Fruit fly (Drosophila melanogaster) whole organism, embryonic: Measurements from ENCODE around the gene neur.

Source experiments
- CG10321 ChIP-seq: fragments of 200-800 bp; sonication (Bioruptor generic); IDR thresholded peaks from 2 replicates; pipeline ENCODE4 v1.3.6; 2022; ENCODE audit warnings: missing biosample characterization, missing genetic modification characterization
- CG12659 ChIP-seq: fragments of 200-800 bp; sonication (Bioruptor generic); optimal IDR thresholded peaks from 3 replicates; lab custom pipeline; 2017; ENCODE audit warnings: mild to moderate bottlenecking, missing biosample characterization, missing genetic modification reagents, missing genetic modification characterization
- CG16813 ChIP-seq: fragments of 200-800 bp; sonication (Bioruptor generic); IDR thresholded peaks from 3 replicates; pipeline ENCODE4 v1.3.6; 2022; ENCODE audit warnings: missing biosample characterization, missing genetic modification characterization; ENCODE audit not compliant: partially characterized antibody
- CG16863 ChIP-seq: fragments of 200-800 bp; sonication (Bioruptor generic); optimal IDR thresholded peaks from 3 replicates; lab custom pipeline; 2016; ENCODE audit warnings: missing biosample characterization, missing genetic modification characterization
- CG17328 ChIP-seq: fragments of 200-800 bp; sonication (Bioruptor generic); IDR thresholded peaks from 2 replicates; pipeline ENCODE4 v1.3.6; 2022; ENCODE audit warnings: missing biosample characterization, missing genetic modification characterization
- CG17612 ChIP-seq: fragments of 200-800 bp; sonication (Bioruptor generic); IDR thresholded peaks from 2 replicates; pipeline ENCODE4 v1.3.6; 2022; ENCODE audit warnings: missing biosample characterization, missing genetic modification characterization
- CG18011 ChIP-seq: fragments of 200-800 bp; sonication (Bioruptor generic); optimal IDR thresholded peaks from 2 replicates; lab custom pipeline; 2017; ENCODE audit warnings: missing biosample characterization, missing genetic modification characterization, mild to moderate bottlenecking, moderate library complexity, missing genotype
- CG2129 ChIP-seq: fragments of 200-800 bp; sonication (Bioruptor generic); IDR thresholded peaks from 2 replicates; pipeline ENCODE4 v1.3.6; 2022; ENCODE audit warnings: missing biosample characterization, missing genetic modification characterization; ENCODE audit not compliant: partially characterized antibody
- CG30431 ChIP-seq: fragments of 200-800 bp; sonication (Bioruptor generic); optimal IDR thresholded peaks from 2 replicates; lab custom pipeline; 2017; ENCODE audit warnings: missing biosample characterization, missing genetic modification characterization
- CG43689 ChIP-seq: fragments of 200-800 bp; sonication (Bioruptor generic); IDR thresholded peaks from 2 replicates; pipeline ENCODE4 v1.3.6; 2022; ENCODE audit warnings: missing biosample characterization, missing genetic modification characterization
- CG4424 ChIP-seq: fragments of 200-800 bp; sonication (Bioruptor generic); optimal IDR thresholded peaks from 3 replicates; lab custom pipeline; 2016; ENCODE audit warnings: missing biosample characterization, missing genetic modification characterization
- CG6254 ChIP-seq: fragments of 200-800 bp; sonication (Bioruptor generic); optimal IDR thresholded peaks from 3 replicates; lab custom pipeline; 2017; ENCODE audit warnings: mild to moderate bottlenecking, missing biosample characterization, missing genetic modification reagents, missing genetic modification characterization
- CG6272 ChIP-seq: fragments of 200-800 bp; sonication (Bioruptor generic); IDR thresholded peaks from 2 replicates; pipeline ENCODE4 v1.3.6; 2022; ENCODE audit warnings: missing biosample characterization, missing genetic modification characterization
- CG6689 ChIP-seq: fragments of 200-800 bp; sonication (Bioruptor generic); IDR thresholded peaks from 2 replicates; pipeline ENCODE4 v1.3.6; 2022; ENCODE audit warnings: missing biosample characterization, missing genetic modification characterization
- CG6813 ChIP-seq: fragments of 200-800 bp; sonication (Bioruptor generic); optimal IDR thresholded peaks from 2 replicates; lab custom pipeline; 2017; ENCODE audit warnings: missing biosample characterization, missing genetic modification characterization, mild to moderate bottlenecking, moderate library complexity, missing genetic modification reagents
- CoRest ChIP-seq: fragments of 200-800 bp; sonication (Bioruptor generic); optimal IDR thresholded peaks from 3 replicates; lab custom pipeline; 2018; ENCODE audit warnings: missing biosample characterization, mild to moderate bottlenecking, missing genetic modification characterization, moderate library complexity
- Fer3 ChIP-seq: fragments of 200-800 bp; sonication (Bioruptor generic); optimal IDR thresholded peaks from 2 replicates; lab custom pipeline; 2018; ENCODE audit warnings: missing biosample characterization, mild to moderate bottlenecking, missing genetic modification characterization, moderate library complexity
- HLH4C ChIP-seq: fragments of 200-800 bp; sonication (Bioruptor generic); IDR thresholded peaks from 3 replicates; pipeline ENCODE4 v1.3.6; 2022; ENCODE audit warnings: missing biosample characterization, missing genetic modification characterization; ENCODE audit not compliant: partially characterized antibody
- HLHmδ ChIP-seq: fragments of 200-800 bp; sonication (Bioruptor generic); optimal IDR thresholded peaks from 2 replicates; lab custom pipeline; 2018; ENCODE audit warnings: missing biosample characterization, mild to moderate bottlenecking, missing genetic modification characterization, moderate library complexity
- Hr51 ChIP-seq, 2 experiments: fragments of 200-800 bp; sonication (Bioruptor generic); optimal IDR thresholded peaks; 2 replicates in 1 of 2; 3 replicates in 1 of 2; lab custom pipeline; 2016 to 2018; ENCODE audit warnings: missing biosample characterization in 2 of 2, missing genetic modification characterization in 2 of 2, mild to moderate bottlenecking in 1 of 2, moderate library complexity in 1 of 2
- Jarid2 ChIP-seq: fragments of 200-800 bp; sonication (Bioruptor generic); optimal IDR thresholded peaks from 3 replicates; lab custom pipeline; 2017; ENCODE audit warnings: mild to moderate bottlenecking, missing biosample characterization, missing genetic modification reagents, missing genetic modification characterization
- Kr ChIP-seq: fragments of 200-800 bp; sonication (Bioruptor generic); optimal IDR thresholded peaks from 2 replicates; lab custom pipeline; 2017; ENCODE audit warnings: missing biosample characterization, mild to moderate bottlenecking, missing genetic modification characterization
- Nf-YB ChIP-seq: fragments of 200-800 bp; sonication (Bioruptor generic); optimal IDR thresholded peaks from 3 replicates; lab custom pipeline; 2019; ENCODE audit warnings: missing biosample characterization, mild to moderate bottlenecking, missing genetic modification characterization, moderate library complexity
- Sox102F ChIP-seq: fragments of 200-800 bp; sonication (Bioruptor generic); optimal IDR thresholded peaks from 2 replicates; lab custom pipeline; 2018; ENCODE audit warnings: missing biosample characterization, mild to moderate bottlenecking, missing genetic modification characterization, moderate library complexity
- Sry-δ ChIP-seq: fragments of 200-800 bp; sonication (Bioruptor generic); optimal IDR thresholded peaks from 2 replicates; lab custom pipeline; 2016; ENCODE audit warnings: missing biosample characterization, missing genetic modification characterization
- Stat92E ChIP-seq, 3 experiments: fragments of >200 bp in 2 of 3; fragments of 200-800 bp in 1 of 3; sonication (Bioruptor generic) in 1 of 3; optimal IDR thresholded peaks; 2 replicates each; lab custom pipeline; 2017 to 2019; ENCODE audit warnings: missing biosample characterization in 3 of 3, missing genetic modification characterization in 3 of 3, mild to moderate bottlenecking in 1 of 3, moderate library complexity in 1 of 3
- Xbp1 ChIP-seq: fragments of 200-800 bp; sonication (Bioruptor generic); optimal IDR thresholded peaks from 3 replicates; lab custom pipeline; 2016; ENCODE audit warnings: missing biosample characterization, mild to moderate bottlenecking, missing genetic modification characterization
- abd-A ChIP-seq: fragments of 200-800 bp; sonication (Bioruptor generic); optimal IDR thresholded peaks from 3 replicates; lab custom pipeline; 2019; ENCODE audit warnings: missing biosample characterization, mild to moderate bottlenecking, missing genetic modification characterization, moderate library complexity
- bcd ChIP-seq: fragments of 200-800 bp; sonication (Bioruptor generic); optimal IDR thresholded peaks from 2 replicates; lab custom pipeline; 2017; ENCODE audit warnings: missing biosample characterization, mild to moderate bottlenecking, missing genetic modification characterization
- cas ChIP-seq: fragments of 200-800 bp; sonication (Bioruptor generic); IDR thresholded peaks from 2 replicates; pipeline ENCODE4 v1.3.6; 2022; ENCODE audit warnings: missing biosample characterization, missing genetic modification characterization
- chn ChIP-seq: fragments of 200-800 bp; sonication (Bioruptor generic); optimal IDR thresholded peaks from 2 replicates; lab custom pipeline; 2016; ENCODE audit warnings: missing biosample characterization, missing genetic modification characterization
- corto ChIP-seq: fragments of 200-800 bp; sonication (Bioruptor generic); optimal IDR thresholded peaks from 2 replicates; lab custom pipeline; 2016; ENCODE audit warnings: missing biosample characterization, mild to moderate bottlenecking, missing genetic modification characterization, moderate library complexity
- danr ChIP-seq: fragments of 200-800 bp; sonication (Bioruptor generic); IDR thresholded peaks from 2 replicates; pipeline ENCODE4 v1.3.6; 2022; ENCODE audit warnings: missing biosample characterization, missing genetic modification characterization
- insv ChIP-seq, 2 experiments: fragments of 200-800 bp; sonication (Bioruptor generic); optimal IDR thresholded peaks; 3 replicates each; lab custom pipeline; 2016 to 2018; ENCODE audit warnings: missing biosample characterization in 2 of 2, missing genetic modification characterization in 2 of 2
- ken ChIP-seq: fragments of 200-800 bp; sonication (Bioruptor generic); IDR thresholded peaks from 3 replicates; pipeline ENCODE4 v1.3.6; 2022; ENCODE audit warnings: missing biosample characterization, missing genetic modification characterization
- maf-S ChIP-seq: fragments of 200-800 bp; sonication (Bioruptor generic); optimal IDR thresholded peaks from 2 replicates; lab custom pipeline; 2016; ENCODE audit warnings: missing biosample characterization, missing genetic modification characterization
- nerfin-2 ChIP-seq: fragments of 200-800 bp; sonication (Bioruptor generic); IDR thresholded peaks from 2 replicates; pipeline ENCODE4 v1.3.6; 2022; ENCODE audit warnings: missing biosample characterization, missing genetic modification characterization; ENCODE audit not compliant: partially characterized antibody
- nom ChIP-seq: fragments of 200-800 bp; sonication (Bioruptor generic); optimal IDR thresholded peaks from 2 replicates; lab custom pipeline; 2017; ENCODE audit warnings: missing biosample characterization, missing genetic modification characterization, mild to moderate bottlenecking, moderate library complexity, missing genetic modification reagents
- pum ChIP-seq: fragments of 200-800 bp; sonication (Bioruptor generic); optimal IDR thresholded peaks from 2 replicates; lab custom pipeline; 2016; ENCODE audit warnings: missing biosample characterization, missing genetic modification characterization
- run ChIP-seq: fragments of 200-800 bp; sonication (Bioruptor generic); optimal IDR thresholded peaks from 3 replicates; lab custom pipeline; 2018; ENCODE audit warnings: missing biosample characterization, mild to moderate bottlenecking, missing genetic modification characterization
- sima ChIP-seq: fragments of 200-800 bp; sonication (Bioruptor generic); optimal IDR thresholded peaks from 2 replicates; lab custom pipeline; 2016; ENCODE audit warnings: missing biosample characterization, missing genetic modification characterization
- tgo ChIP-seq: fragments of 200-800 bp; sonication (Bioruptor generic); IDR thresholded peaks from 3 replicates; pipeline ENCODE4 v1.3.6; 2022; ENCODE audit warnings: missing biosample characterization, missing genetic modification characterization
- tio ChIP-seq: fragments of 200-800 bp; sonication (Bioruptor generic); optimal IDR thresholded peaks from 2 replicates; lab custom pipeline; 2017; ENCODE audit warnings: missing biosample characterization, missing genetic modification characterization, inconsistent platforms
- twi ChIP-seq: fragments of 200-800 bp; optimal IDR thresholded peaks from 2 replicates; lab custom pipeline; 2019; ENCODE audit warnings: missing biosample characterization, mild to moderate bottlenecking, missing genetic modification characterization, moderate library complexity
- vvl ChIP-seq: fragments of 200-800 bp; sonication (Bioruptor generic); IDR thresholded peaks from 2 replicates; pipeline ENCODE4 v1.3.6; 2022; ENCODE audit warnings: missing biosample characterization, missing genetic modification characterization
- zf30C ChIP-seq: fragments of 200-800 bp; sonication (Bioruptor generic); optimal IDR thresholded peaks from 3 replicates; lab custom pipeline; 2018; ENCODE audit warnings: missing biosample characterization, mild to moderate bottlenecking, missing genetic modification characterization

Gene neur

dm6 chr3R:8998243-8998642 lies 41.0 kb downstream of the neur start:
- TF ChIP-seq HLH4C (GFP tag; lab: Robert Waterston, UW): no peak
- 0 out of 3 replicates have a peak, but pooled peaks have one; percentile 17 for TF ChIP-seq tgo (GFP tag; lab: Robert Waterston, UW)
- TF ChIP-seq, all 482 proteins: peak for 1

DNA sequence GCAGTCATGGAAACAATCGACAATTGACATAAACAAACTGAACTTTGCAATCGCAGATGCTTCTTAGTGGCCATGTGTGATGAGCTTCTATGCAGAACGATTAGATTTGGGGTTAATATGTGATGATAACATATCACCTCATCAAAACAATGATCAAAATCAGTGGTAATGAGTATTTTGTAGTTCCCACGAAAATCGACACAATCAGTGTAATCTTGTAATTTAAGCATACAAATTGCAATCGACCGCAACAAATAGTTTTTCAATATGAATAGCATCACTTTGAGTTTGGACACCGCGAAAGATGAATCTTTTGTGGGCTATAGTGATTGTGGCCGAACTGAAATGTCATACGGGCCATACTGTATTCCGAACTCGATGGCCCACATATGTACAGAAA lies 41.9 kb downstream of the neur start, which contains the start of gene CG11977:
TSS of gene CG11977 (plus strand) at position 301 of the 400 bp plus-strand sequence.
- TF ChIP-seq CG4424 (GFP tag; lab: Kevin White, UChicago) (no peak), Nf-YB (no peak), Stat92E (GFP tag; optimal IDR thresholded peaks at IDR 0.05; lab: Kevin White, UChicago) (no peak), vvl (GFP tag; lab: Robert Waterston, UW) (no peak), CG2129 (GFP tag; lab: Robert Waterston, UW) (no peak), chn (GFP tag; lab: Kevin White, UChicago) (no peak), CG18011 (GFP tag; lab: Kevin White, UChicago) (no peak), Xbp1 (GFP tag; lab: Kevin White, UChicago) (no peak), CG30431 (GFP tag; lab: Kevin White, UChicago) (no peak), CG16863 (no peak), run (tag; lab: Kevin White, UChicago) (no peak), bcd (GFP tag; lab: Kevin White, UChicago) (no peak), corto (GFP tag; lab: Kevin White, UChicago) (no peak), cas (GFP tag; lab: Robert Waterston, UW) (no peak), nom (no peak)

dm6 chr3R:8992928-8993579 lies 46.2 kb downstream of the neur start, which contains the start of gene CG11975:
CG11975 (plus strand) TSS chr3R:8993253.
- no peak; the same call in 1 of the 2 replicates for TF ChIP-seq CG17328 (GFP tag; lab: Robert Waterston, UW)
- peak; percentile 64 for TF ChIP-seq CG16813 (GFP tag; lab: Robert Waterston, UW)
- TF ChIP-seq Hr51 (GFP tag; optimal IDR thresholded peaks at IDR 0.05; lab: Kevin White, UChicago): peak in 1 of 2 experiments; percentile 86
- TF ChIP-seq CoRest (tag; lab: Kevin White, UChicago): peak; percentile 74
- no peak for TF ChIP-seq CG17612
- no peak for TF ChIP-seq tio (GFP tag; lab: Kevin White, UChicago)
- peak; percentile 96 for TF ChIP-seq Sry-δ
- TF ChIP-seq maf-S: peak; percentile 85
- no peak for TF ChIP-seq CG43689 (GFP tag; lab: Robert Waterston, UW)
- peak in 1 of 2 experiments; percentile 51 for TF ChIP-seq insv (GFP tag; optimal IDR thresholded peaks at IDR 0.05; lab: Kevin White, UChicago)
- TF ChIP-seq CG12659 (GFP tag; lab: Kevin White, UChicago): peak; percentile 83
- TF ChIP-seq sima (GFP tag; lab: Kevin White, UChicago): peak; percentile 66
- TF ChIP-seq CG6254: no peak
- no peak for TF ChIP-seq nerfin-2 (GFP tag; lab: Robert Waterston, UW)
- no peak for TF ChIP-seq Sox102F (GFP tag; lab: Kevin White, UChicago)
- TF ChIP-seq Jarid2 (GFP tag; lab: Kevin White, UChicago): peak; percentile 32
- TF ChIP-seq CG6813 (GFP tag; lab: Kevin White, UChicago): peak; percentile 36
- no peak for TF ChIP-seq abd-A (tag; lab: Kevin White, UChicago)
- 0 out of 2 replicates have a peak, but pooled peaks have one; percentile 47 for TF ChIP-seq CG6689 (GFP tag; lab: Robert Waterston, UW)
- TF ChIP-seq danr: no peak; the same call in 1 of the 2 replicates
- no peak for TF ChIP-seq HLHmδ (GFP tag; lab: Kevin White, UChicago)
- peak; percentile 68; the same call in 1 of the 3 replicates for TF ChIP-seq ken (GFP tag; lab: Robert Waterston, UW)
- no peak for TF ChIP-seq zf30C (GFP tag; lab: Kevin White, UChicago)
- TF ChIP-seq CG10321 (GFP tag; lab: Robert Waterston, UW): no peak
- TF ChIP-seq pum: peak; percentile 81
- no peak for TF ChIP-seq Kr (GFP tag; lab: Kevin White, UChicago)
- peak; percentile 63 for TF ChIP-seq twi
- TF ChIP-seq CG6272 (GFP tag; lab: Robert Waterston, UW): peak; percentile 54
- TF ChIP-seq Fer3 (tag; lab: Kevin White, UChicago): no peak
